Worm (Caenorhabditis elegans): ENCODE results near the gene col-87.

The col-87 gene

ce11 chrII:14059767-14060166, 34.7 kb downstream of the col-87 start, which contains the start of gene rpb-11 (continued):
- peak; percentile 81 for TF ChIP-seq B0336.3 (GFP tag; IDR thresholded peaks at IDR 0.05)
- peak; percentile 22 for TF ChIP-seq atf-7 (tag; optimal IDR thresholded peaks at IDR 0.05)
- TF ChIP-seq nhr-80 (tag; optimal IDR thresholded peaks at IDR 0.05), result peak; percentile 51
- TF ChIP-seq hsf-1 (GFP tag; IDR thresholded peaks at IDR 0.05), result peak; percentile 74
- TF ChIP-seq ccch-3 (GFP tag; optimal IDR thresholded peaks at IDR 0.05), result no peak
- peak; percentile 74 for TF ChIP-seq xnd-1 (tag; optimal IDR thresholded peaks at IDR 0.05)
- peak; percentile 38 for TF ChIP-seq him-1 (tag; optimal IDR thresholded peaks at IDR 0.05)
- peak; percentile 52 for TF ChIP-seq somi-1 (GFP tag; optimal IDR thresholded peaks at IDR 0.05)
- TF ChIP-seq F57A8.1 (GFP tag; optimal IDR thresholded peaks at IDR 0.05), result no peak
- TF ChIP-seq athp-1 (tag; optimal IDR thresholded peaks at IDR 0.05), result peak; percentile 75
- no peak for TF ChIP-seq F52B5.7 (tag; optimal IDR thresholded peaks at IDR 0.05)
- TF ChIP-seq rcor-1 (GFP tag; IDR thresholded peaks at IDR 0.05), result peak; percentile 93
- peak; percentile 83; the same call in 1 of the 2 replicates for TF ChIP-seq hmg-20 (GFP tag; IDR thresholded peaks at IDR 0.05)
- TF ChIP-seq unc-130 (GFP tag; optimal IDR thresholded peaks at IDR 0.05), result peak; percentile 67
- TF ChIP-seq B0261.1 (tag; optimal IDR thresholded peaks at IDR 0.05), result peak; percentile 2
- peak; percentile 62 for TF ChIP-seq K12H6.12 (tag; optimal IDR thresholded peaks at IDR 0.05)
- TF ChIP-seq ztf-3 (GFP tag; optimal IDR thresholded peaks at IDR 0.05), result no peak
- TF ChIP-seq fkh-3 (tag; optimal IDR thresholded peaks at IDR 0.05), result no peak

ce11 chrII:14055717-14056116, 38.8 kb downstream of the col-87 start:
- TF ChIP-seq hmg-20 (GFP tag; IDR thresholded peaks at IDR 0.05) (no peak), aptf-2 (GFP tag; conservative IDR thresholded peaks at IDR 0.05) (no peak), lin-35 (GFP tag; optimal IDR thresholded peaks at IDR 0.05) (no peak), lsl-1 (GFP tag; optimal IDR thresholded peaks at IDR 0.05) (no peak)

ce11 chrII:14053141-14053540, 41.3 kb downstream of the col-87 start:
- TF ChIP-seq lsy-27 (tag; optimal IDR thresholded peaks at IDR 0.05; ENCODE audit: borderline replicate concordance, insufficient read depth) (no peak), rpc-1 (optimal IDR thresholded peaks at IDR 0.05) (no peak), rpc-1 (tag; optimal IDR thresholded peaks at IDR 0.05) (no peak), Y67H2A.10 (GFP tag; conservative IDR thresholded peaks at IDR 0.05) (no peak), xnd-1 (tag; optimal IDR thresholded peaks at IDR 0.05) (no peak), nhr-80 (tag; optimal IDR thresholded peaks at IDR 0.05) (peak; percentile 5), egl-44 (GFP tag; IDR thresholded peaks at IDR 0.05) (no peak), snpc-1.1 (tag; optimal IDR thresholded peaks at IDR 0.05; ENCODE audit: insufficient read depth) (no peak), chd-7 (tag; optimal IDR thresholded peaks at IDR 0.05) (no peak)

ce11 chrII:14052204-14052603, 42.3 kb downstream of the col-87 start, which contains the start of gene daf-5:
Gene daf-5 (minus strand): TSS chrII:14052304.
- TF ChIP-seq ets-4 (GFP tag; optimal IDR thresholded peaks at IDR 0.05) (no peak), hmg-1.2 (GFP tag; IDR thresholded peaks at IDR 0.05) (no peak), mel-28 (tag; optimal IDR thresholded peaks at IDR 0.05; ENCODE audit: borderline replicate concordance) (no peak), hmg-20 (GFP tag; IDR thresholded peaks at IDR 0.05) (no peak), akir-1 (GFP tag; optimal IDR thresholded peaks at IDR 0.05) (no peak), B0019.2 (GFP tag; conservative IDR thresholded peaks at IDR 0.05) (no peak), attf-5 (GFP tag; optimal IDR thresholded peaks at IDR 0.05) (no peak), ceh-40 (GFP tag; IDR thresholded peaks at IDR 0.05) (no peak), B0035.1 (tag; optimal IDR thresholded peaks at IDR 0.05) (no peak), B0336.3 (GFP tag; IDR thresholded peaks at IDR 0.05) (no peak), ceh-27 (GFP tag; optimal IDR thresholded peaks at IDR 0.05) (no peak), rpc-1 (optimal IDR thresholded peaks at IDR 0.05) (no peak), rpc-1 (tag; optimal IDR thresholded peaks at IDR 0.05) (no peak), ztf-6 (GFP tag; IDR thresholded peaks at IDR 0.05) (no peak)
